Worm (Caenorhabditis elegans): Measurements from ENCODE around the gene arrd-7.

DNA sequence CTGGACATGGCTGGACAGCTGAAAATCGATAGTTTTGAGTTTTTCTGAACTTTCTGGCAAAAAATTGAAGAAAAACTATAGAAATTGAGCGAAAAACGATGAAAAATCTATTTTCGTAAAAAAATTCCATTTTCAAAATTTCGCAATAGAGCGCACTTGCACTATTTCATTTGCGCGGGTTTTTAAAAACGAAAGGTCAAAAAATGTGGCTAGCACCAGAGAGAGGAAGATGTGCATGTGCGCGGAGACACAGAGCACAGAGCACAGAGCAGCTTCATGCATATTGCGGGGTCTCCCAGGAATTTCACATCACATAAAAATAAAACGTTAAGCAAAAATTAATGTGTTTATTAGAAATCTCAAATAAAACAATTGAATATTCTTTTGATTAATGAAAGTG is 45.4 kb upstream of the arrd-7 start, which contains the start of gene Y17G7B.18:
- TF ChIP-seq ama-1 (optimal IDR thresholded peaks at IDR 0.05) (no peak), tra-4 (tag; optimal IDR thresholded peaks at IDR 0.05) (no peak)

All from whole organism, early embryonic.